Worm (Caenorhabditis elegans): ENCODE data around the gene nep-10.

The nep-10 gene

DNA sequence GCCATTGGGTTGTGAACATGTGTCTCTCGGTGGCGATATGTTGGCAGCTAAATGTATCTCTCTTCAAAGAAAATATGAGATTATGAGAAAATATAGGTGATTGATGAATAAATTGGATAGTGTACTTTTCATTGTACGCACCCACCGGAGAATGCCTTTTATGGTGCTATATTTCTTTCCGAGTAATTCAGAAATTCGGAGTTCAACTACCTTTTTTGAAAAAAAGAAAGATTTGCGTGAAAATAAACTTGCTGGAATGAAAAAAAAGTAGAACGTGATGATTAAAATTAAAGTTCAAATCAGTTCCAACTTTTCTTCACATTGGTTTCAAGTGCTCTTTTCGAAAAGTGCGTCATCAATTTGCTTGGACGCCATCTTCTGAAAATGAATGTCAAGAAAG, 781 bp upstream of the nep-10 start, which contains the start of gene nep-8:
TSS of gene nep-8 (plus strand) at position 301 of the 400 bp plus-strand sequence.
- TF ChIP-seq lsy-12 (tag; optimal IDR thresholded peaks at IDR 0.05) (no peak), elt-1 (tag; optimal IDR thresholded peaks at IDR 0.05) (no peak), aly-2 (tag; optimal IDR thresholded peaks at IDR 0.05) (no peak), nhr-76 (tag; optimal IDR thresholded peaks at IDR 0.05) (no peak), ZK546.5 (tag; optimal IDR thresholded peaks at IDR 0.05) (no peak)

DNA sequence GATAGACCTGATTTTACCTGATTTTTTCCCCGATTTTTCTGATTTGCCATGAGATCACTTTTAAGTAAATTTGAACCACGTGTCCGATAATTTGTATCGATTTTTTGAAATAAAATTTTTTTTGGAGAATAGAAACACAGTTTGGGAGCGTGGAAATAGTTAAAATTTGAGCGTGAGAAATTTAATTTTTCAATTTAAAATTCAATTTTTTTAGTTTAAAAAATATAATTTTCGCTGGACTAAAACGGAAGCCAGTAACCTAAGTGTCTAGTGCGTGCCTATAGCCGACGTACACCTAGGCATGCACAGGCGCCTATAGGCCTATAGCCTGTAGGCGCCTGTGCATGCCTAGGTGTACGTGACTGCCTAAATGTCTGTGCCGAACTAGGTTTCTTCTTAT, 3.5 kb downstream of the nep-10 start, which contains the start of gene nep-9:
TSS of gene nep-9 (minus strand) at position 101 of the 400 bp plus-strand sequence.
- no peak for TF ChIP-seq ceh-9 (tag; optimal IDR thresholded peaks at IDR 0.05)

DNA sequence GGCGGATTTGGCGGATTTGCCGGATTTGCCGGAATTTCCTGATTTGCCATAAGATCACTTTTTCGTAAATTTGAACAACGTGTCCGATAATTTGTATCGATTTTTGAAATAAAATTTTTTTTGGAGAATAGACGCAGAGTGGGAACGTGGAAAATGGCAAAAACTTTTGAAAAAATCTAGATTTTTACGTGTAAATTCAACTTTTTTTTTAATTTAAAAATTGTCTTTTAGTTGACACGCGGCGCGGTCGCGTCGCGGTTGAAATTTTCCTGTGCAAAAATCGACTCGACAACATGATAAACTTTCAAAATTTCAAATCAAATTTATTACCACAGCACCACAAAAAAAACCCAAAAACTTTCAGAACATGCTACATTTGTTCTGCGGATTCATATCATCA, 7.3 kb downstream of the nep-10 start, which contains the start of gene nep-20:
TSS of gene nep-20 (minus strand) at position 101 of the 400 bp plus-strand sequence.
- TF ChIP-seq pha-4 (tag; optimal IDR thresholded peaks at IDR 0.05): no peak
- no peak for TF ChIP-seq elt-1 (tag; optimal IDR thresholded peaks at IDR 0.05)
- TF ChIP-seq ama-1 (optimal IDR thresholded peaks at IDR 0.05): no peak
- TF ChIP-seq ZK546.5 (tag; optimal IDR thresholded peaks at IDR 0.05): no peak
- TF ChIP-seq lin-39 (tag; optimal IDR thresholded peaks at IDR 0.05): no peak
- no peak for TF ChIP-seq hmg-11 (tag; optimal IDR thresholded peaks at IDR 0.05)
- no peak for TF ChIP-seq ztf-4 (tag; optimal IDR thresholded peaks at IDR 0.05)
- TF ChIP-seq nhr-11 (tag; optimal IDR thresholded peaks at IDR 0.05): no peak
- no peak for TF ChIP-seq egl-27 (tag; optimal IDR thresholded peaks at IDR 0.05)
- TF ChIP-seq fos-1 (tag; optimal IDR thresholded peaks at IDR 0.05): no peak
- TF ChIP-seq nhr-28 (tag; optimal IDR thresholded peaks at IDR 0.05): no peak
- no peak for TF ChIP-seq eor-1 (tag; optimal IDR thresholded peaks at IDR 0.05)
- no peak for TF ChIP-seq nhr-237 (tag; optimal IDR thresholded peaks at IDR 0.05)
- no peak for TF ChIP-seq mml-1 (tag; optimal IDR thresholded peaks at IDR 0.05)

DNA sequence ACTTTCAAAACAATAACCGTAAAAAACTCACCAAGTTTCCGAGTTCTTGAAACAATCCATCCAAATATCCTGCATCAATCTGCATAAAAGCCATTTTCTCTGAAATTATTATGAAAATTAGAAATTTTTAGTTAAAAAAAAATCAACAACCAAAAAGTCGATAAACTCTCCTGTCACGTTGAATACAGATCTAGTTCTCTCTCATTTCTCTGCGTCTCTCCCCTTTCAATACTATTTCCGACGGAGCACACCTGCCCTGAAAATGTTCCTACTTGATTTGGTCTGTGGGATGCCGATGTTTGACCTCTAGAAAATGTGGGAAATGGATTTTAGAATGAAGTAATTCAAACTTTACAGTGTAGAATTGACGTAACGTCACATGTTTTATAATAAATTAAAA, 15.3 kb downstream of the nep-10 start, which contains the start of gene T06D4.6:
TSS of gene T06D4.6 (minus strand) at position 101 of the 400 bp plus-strand sequence.
- no peak for TF ChIP-seq ztf-4 (tag; optimal IDR thresholded peaks at IDR 0.05)
- TF ChIP-seq aly-2 (tag; optimal IDR thresholded peaks at IDR 0.05): no peak
- no peak for TF ChIP-seq unc-39 (tag; optimal IDR thresholded peaks at IDR 0.05)
- no peak for TF ChIP-seq nhr-28 (tag; optimal IDR thresholded peaks at IDR 0.05)
- no peak for TF ChIP-seq elt-2 (tag; optimal IDR thresholded peaks at IDR 0.05)
- TF ChIP-seq zag-1 (tag; optimal IDR thresholded peaks at IDR 0.05): no peak
- TF ChIP-seq snpc-4 (tag; optimal IDR thresholded peaks at IDR 0.05): no peak
- TF ChIP-seq nhr-12 (tag; optimal IDR thresholded peaks at IDR 0.05): no peak
- no peak for TF ChIP-seq nhr-237 (tag; optimal IDR thresholded peaks at IDR 0.05)
- no peak for TF ChIP-seq fkh-2 (tag; optimal IDR thresholded peaks at IDR 0.05)
- no peak for TF ChIP-seq nhr-76 (tag; optimal IDR thresholded peaks at IDR 0.05)
- no peak for TF ChIP-seq nhr-43 (tag; optimal IDR thresholded peaks at IDR 0.05; ENCODE audit: poor library complexity, severe bottlenecking)
- TF ChIP-seq sea-2 (GFP tag; optimal IDR thresholded peaks at IDR 0.05): no peak
- no peak for TF ChIP-seq nhr-25 (tag; optimal IDR thresholded peaks at IDR 0.05)
- TF ChIP-seq nfya-1 (tag; optimal IDR thresholded peaks at IDR 0.05; ENCODE audit: insufficient read depth): no peak
- TF ChIP-seq mdl-1 (tag; optimal IDR thresholded peaks at IDR 0.05): no peak

DNA sequence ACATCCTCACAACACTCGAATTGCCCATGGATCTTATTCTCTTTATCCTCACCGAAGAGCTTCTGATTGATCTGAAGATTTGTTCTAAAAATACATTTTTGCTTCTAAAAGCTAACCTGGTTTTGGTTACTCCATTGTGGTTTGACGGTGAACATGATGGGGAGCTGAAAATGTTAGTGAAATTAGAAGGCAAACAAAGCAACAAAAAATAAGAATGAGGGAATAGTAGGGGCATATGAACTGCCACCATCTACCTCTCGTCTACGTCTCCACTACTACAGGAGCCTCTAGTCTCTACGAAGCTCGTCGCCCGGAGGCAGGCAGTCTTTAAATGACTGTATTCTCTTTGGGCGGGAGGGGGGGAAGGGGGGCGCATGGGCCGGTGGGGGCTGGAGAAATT, 17.0 kb downstream of the nep-10 start, which contains the start of gene T06D4.2:
TSS of gene T06D4.2 (minus strand) at position 170 of the 400 bp plus-strand sequence.
- TF ChIP-seq zag-1 (tag; optimal IDR thresholded peaks at IDR 0.05) (no peak), fos-1 (tag; optimal IDR thresholded peaks at IDR 0.05) (no peak), pqm-1 (tag; optimal IDR thresholded peaks at IDR 0.05) (no peak), fkh-10 (GFP tag; optimal IDR thresholded peaks at IDR 0.05) (no peak), mml-1 (tag; optimal IDR thresholded peaks at IDR 0.05) (no peak), lsy-12 (tag; optimal IDR thresholded peaks at IDR 0.05) (no peak), nhr-43 (tag; optimal IDR thresholded peaks at IDR 0.05; ENCODE audit: poor library complexity, severe bottlenecking) (no peak), ceh-28 (tag; optimal IDR thresholded peaks at IDR 0.05) (no peak), nhr-67 (tag; optimal IDR thresholded peaks at IDR 0.05) (no peak), nhr-28 (tag; optimal IDR thresholded peaks at IDR 0.05) (no peak), skn-1 (tag; optimal IDR thresholded peaks at IDR 0.05) (no peak), ceh-16 (tag; optimal IDR thresholded peaks at IDR 0.05) (no peak)
